Worm (Caenorhabditis elegans) whole organism, dauer: ENCODE data around the gene F36H9.4.
"Not testable (repeated sequence)": the region's sequence is repeated elsewhere in the genome, so short reads cannot be mapped to it uniquely, and the experiment has no call there.

Source experiments
- unc-62 ChIP-seq: sonication (generic microtip); optimal IDR thresholded peaks from 2 replicates; lab custom pipeline; 2017; ENCODE audit warnings: missing biosample characterization, missing genetic modification reagents, missing genetic modification characterization

Gene F36H9.4

DNA sequence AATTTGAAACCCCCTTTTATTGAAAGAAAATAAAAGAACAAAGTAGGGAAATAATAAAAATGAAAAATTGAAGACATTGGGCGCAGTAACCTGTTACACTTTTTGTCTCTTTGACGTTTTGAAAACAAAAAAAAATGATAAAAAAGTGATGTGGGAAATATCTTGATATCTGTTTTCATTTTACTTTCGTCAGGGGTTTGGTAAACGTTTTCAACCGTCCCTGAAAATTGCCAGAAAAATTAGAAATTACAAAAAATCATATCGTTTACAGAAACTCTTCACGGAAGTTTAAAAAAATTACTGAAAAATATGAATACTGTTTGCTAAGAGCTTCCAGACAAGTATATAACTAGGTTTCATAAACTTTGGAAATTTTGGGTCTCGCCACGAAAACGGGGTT, at the start of gene F36H9.4:
TSS of gene F36H9.4 (minus strand) at position 101 of the 400 bp plus-strand sequence.
- TF ChIP-seq unc-62, result no peak

DNA sequence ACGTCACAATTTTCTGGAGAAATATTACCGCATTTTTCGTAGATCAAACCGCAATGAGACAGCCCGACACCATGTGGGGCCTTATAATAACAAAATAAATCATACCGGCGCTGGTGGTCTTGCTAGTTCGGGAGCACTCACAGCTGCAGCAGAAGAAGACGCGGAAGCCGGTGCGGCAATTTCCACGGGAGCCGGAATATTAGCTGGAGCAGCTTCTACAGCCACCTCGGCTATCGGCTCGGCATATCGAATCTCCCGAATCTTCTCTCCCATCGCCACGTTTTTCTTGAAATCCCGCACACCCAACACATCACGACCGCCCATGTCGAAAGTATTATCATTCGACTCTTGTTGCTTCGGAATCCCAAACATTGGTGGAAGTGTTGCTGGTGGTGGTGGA, 45.5 kb upstream of the F36H9.4 start:
- no peak for TF ChIP-seq unc-62

DNA sequence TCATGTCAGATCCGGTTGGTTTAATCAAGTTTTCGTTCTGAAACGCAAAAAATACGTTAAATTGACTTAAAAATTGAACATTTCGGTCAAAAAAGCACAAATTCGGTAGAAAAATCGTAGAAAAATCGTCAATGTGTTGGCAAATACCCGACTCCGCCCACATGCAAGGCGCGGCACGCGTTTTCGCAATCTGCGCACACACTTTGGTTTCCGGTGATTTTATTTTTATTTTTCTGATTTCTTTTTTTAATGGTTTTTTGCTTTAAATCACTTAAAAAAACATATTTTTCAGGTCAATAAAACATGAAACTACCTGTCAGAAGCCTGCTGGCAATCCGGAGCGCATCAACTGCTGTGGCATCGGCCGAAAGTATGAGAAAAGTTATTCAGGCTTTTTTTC, 42.3 kb upstream of the F36H9.4 start, which contains the start of the genes gly-7 and mrpl-39:
TSS of gene gly-7 (minus strand) at position 37 of the 400 bp plus-strand sequence.
TSS of gene mrpl-39 (plus strand) at position 293 of the 400 bp plus-strand sequence.
- no peak for TF ChIP-seq unc-62

DNA sequence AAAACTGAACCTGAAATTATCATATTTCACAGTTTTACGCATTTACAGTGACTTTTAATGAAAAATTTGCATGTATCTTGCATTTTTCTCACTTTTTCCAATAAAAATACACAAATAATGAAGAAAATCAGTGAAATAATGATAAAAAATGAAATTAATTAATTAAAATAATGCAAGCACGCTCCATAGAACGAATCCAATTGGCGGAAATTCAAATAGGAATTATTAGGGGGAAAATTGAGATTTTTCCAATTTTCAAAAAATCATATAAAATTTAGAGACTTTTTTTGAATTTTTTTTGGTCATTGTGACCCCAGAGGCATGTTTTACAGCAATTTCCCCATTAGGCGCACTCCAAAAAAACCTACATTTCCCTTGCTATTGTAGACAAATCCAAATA, 41.7 kb upstream of the F36H9.4 start:
- TF ChIP-seq unc-62, result no peak

DNA sequence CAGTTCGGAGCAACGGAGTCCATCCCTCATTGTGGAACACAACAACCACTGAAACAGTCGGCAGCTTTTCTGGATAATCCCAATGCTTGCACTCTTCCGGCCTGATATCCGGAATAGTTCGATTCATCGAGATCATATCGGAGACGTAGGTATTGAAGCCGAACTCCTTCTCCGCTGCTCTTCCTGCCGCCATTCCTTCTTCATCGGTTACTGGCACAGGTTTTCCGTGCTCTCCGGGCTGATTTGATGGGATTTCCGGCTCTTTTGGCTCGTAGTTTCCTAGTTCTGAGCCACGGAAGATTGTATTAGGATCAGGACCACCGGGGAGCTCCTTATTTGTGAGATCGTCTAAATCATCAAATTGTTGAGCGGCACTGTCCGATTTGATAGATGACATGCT, 41.0 kb upstream of the F36H9.4 start:
- TF ChIP-seq unc-62, result no peak

DNA sequence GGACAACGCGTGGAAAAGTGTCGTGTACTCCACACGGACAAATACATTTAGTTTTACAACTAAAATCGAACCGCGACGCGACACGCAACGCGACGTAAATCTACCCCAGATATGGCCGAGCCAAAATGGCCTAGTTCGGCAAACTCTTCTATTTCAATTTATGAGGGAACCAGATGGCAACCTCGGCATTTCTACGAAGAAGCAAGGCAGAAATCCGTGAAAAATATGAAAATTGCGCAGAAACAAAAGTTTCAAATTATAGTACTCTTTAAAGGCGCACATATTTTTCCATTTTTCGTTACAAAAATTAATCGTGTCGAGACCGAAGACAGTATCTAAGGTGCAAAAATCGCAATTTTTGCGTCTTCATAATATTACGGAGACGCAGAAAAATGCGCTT, 35.7 kb upstream of the F36H9.4 start, which contains the start of gene Y46H3A.5:
TSS of gene Y46H3A.5 (minus strand) at position 101 of the 400 bp plus-strand sequence.
- not testable (repeated sequence) for TF ChIP-seq unc-62

DNA sequence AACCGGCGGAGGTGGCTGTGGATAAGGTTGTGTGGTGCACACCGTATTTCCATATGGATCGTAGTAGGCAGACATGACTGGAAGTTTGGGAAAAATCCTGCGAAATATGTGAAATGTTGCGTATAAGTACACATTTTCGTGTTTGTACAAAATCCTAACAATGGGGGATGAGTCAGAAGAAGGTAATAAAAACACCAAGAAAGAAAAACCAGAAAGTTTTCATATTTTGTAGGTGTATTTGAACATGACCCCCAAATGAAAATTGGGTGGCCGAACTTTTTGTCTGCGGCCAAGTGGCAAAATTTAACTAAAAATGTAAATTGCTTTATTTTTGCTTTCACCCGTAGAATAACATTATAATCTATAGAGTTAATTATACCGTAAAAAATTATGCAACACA, 32.0 kb upstream of the F36H9.4 start, which contains the start of gene Y46H3A.4:
TSS of gene Y46H3A.4 (minus strand) at position 101 of the 400 bp plus-strand sequence.
- TF ChIP-seq unc-62, result no peak

DNA sequence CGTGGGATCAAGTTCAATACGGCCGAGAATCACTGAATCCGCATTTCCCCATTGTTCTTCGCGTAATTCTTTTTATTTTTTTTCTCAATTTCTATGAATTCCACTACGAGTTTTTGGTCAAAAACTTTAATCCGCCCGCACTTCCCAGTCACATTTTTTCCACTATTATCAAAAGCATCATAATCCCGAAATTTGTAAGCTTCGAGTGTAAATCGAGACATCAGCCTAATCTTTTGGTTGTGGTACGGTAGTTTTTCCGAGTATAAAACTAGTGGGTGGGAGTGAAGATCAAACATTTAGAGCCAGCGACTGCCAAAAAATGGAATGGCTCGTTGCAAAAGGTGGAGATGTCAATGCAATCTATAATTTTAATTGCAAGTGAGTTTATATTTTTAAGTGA, 28.1 kb upstream of the F36H9.4 start, which contains the start of gene srt-42:
TSS of gene srt-42 (plus strand) at position 301 of the 400 bp plus-strand sequence.
- no peak for TF ChIP-seq unc-62

DNA sequence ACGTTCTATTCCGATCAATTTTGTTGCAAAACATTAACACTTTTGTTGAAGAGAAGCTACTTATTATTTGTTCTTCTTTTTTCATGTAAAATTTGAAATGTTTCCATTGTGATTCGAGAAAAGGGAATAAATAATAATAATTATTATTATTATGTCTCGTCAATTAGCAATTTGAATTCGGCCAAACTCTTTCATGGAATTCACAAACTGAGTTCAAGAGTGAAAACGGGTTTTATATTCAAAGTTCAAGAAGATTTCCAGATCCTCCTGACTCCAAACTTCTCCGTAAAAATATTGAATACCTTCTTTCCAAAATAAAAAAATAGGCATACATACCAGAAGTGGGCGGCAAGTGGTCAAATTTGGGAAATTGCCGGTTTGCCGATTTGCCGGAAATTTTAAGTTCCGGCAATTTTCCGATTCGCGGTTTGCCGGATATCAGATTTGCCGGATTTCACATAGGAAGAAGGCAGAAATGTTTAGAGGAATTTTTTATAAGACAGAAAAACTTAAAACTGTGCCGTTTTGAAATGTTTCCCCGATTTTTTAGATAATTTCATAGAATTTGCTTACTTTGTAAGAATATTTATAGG, 26.8 kb upstream of the F36H9.4 start:
- TF ChIP-seq unc-62, result no peak

DNA sequence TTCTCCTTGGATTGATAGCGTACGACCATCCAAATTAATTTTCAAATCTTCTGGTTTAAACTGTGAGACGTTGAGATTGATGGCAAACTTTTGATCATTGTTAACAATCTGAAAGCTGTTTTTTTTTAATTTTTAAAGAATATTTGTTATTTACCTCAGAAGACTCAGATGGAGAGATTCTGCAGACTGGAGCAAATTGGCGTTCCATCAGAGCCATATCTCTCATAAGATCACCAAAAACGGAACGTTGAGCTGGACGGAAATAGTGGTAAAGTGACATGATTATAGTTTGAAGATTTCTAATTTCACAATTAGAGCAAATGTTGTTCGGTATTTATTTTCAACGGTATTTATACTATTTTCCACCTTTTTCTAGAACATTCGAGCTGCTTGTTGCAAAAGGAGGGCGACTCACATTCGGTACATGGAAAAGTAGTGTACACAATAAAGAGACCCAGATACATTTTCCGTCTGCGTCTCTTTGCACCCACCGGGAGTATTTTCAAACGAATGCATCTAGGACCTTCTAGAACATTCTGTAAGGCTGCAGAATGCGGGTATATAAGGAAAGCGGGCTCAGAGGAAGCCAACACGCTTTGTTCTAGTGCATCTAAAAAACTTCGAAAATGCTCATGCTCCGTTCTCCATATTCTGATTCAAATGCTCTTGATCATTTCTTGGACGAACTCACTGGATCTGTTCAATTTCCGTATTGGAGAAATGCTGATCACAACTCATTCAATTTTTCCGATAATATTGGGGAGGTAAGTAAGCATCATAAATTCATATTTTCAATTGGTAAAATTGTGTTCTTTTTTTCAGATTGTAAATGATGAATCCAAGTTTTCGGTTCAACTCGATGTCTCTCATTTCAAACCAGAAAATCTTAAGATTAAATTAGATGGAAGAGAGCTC, 25.9 kb upstream of the F36H9.4 start, which contains the start of the genes hsp-16.2 and hsp-16.41:
TSS of gene hsp-16.2 (minus strand) at position 313 of the 915 bp plus-strand sequence.
TSS of gene hsp-16.41 (plus strand) at position 534 of the 915 bp plus-strand sequence.
- no peak for TF ChIP-seq unc-62

DNA sequence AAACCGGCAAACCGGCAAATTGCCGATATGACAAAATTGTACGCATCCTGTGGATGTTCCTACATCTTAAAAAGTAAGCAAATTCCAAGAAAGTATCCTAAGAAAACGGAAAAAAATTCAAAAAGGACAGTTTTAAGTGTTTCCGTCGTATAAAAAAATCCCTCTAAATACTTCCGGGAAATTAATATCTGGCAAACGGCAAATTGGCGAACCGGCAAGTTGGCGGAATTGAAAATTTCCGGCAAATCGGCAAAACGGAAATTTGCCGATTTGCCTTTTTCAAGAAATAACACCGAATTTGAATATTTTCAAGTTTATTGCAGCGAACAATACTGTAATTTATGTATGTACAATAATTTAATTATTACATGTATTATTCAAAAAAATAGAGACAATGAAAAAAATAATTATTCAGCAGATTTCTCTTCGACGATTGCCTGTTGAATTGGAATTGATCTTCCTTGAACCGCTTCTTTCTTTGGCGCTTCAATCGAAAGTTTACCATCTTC, 25.1 kb upstream of the F36H9.4 start:
- no peak for TF ChIP-seq unc-62

DNA sequence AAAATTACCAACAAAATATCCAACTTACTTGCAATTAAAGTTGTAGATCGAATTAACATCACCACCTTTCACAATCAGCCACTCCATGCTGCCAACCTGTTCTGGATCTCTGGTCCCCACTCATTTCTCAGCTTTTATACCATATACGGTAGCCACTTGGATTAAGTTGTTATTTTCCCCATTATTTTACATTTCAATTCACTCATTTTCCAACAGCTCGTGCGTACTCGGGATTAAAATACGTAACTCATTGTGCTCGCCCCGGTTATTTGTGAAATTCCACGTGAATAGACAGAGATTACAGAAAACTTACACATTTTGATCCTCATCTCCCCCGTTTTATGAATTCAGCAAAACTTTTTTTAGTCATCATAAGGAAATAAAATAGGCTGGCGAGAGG, 24.0 kb upstream of the F36H9.4 start, which contains the start of gene srt-41:
TSS of gene srt-41 (minus strand) at position 101 of the 400 bp plus-strand sequence.
- no peak for TF ChIP-seq unc-62

DNA sequence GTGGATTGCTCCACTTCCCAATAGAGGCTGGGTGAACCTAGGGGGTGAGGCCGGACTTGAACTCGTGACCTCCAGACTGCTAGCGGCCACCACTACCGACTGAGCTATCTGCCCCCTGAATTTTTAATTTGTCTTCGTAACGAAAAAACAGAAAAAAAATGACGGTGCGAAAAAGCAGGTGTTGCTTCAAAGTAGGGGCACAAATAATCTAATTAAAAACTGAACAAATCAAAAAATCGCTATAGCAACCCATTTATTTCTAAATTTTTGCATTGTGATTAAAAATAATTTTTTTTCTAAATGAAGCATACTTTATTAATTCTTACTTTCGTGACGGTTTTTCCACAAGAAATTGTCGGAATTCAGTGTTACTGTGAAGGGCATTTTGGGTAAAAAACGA, 18.9 kb upstream of the F36H9.4 start, which contains the start of gene F36H9.10:
TSS of gene F36H9.10 (plus strand) at position 301 of the 400 bp plus-strand sequence.
- TF ChIP-seq unc-62, result no peak

DNA sequence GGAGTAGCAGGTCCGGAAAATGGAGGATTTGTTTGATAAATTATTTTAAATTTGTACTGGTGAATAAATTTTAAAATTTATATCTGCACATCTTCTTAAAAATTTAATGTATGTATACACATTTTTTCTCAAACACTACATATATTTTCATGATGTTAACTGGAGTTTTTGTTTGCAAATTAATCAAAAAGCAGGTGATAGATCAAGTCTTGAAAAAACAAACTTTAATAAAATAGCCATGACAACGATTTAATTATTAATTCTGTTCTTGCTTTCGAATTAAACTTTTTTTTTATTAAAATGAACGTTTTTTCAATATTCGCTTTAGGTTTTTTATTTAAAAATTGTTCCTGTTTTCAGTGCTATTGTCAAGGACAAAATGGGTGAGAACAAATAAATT, 15.2 kb upstream of the F36H9.4 start, which contains the start of gene F36H9.1:
TSS of gene F36H9.1 (plus strand) at position 301 of the 400 bp plus-strand sequence.
- TF ChIP-seq unc-62, result no peak

DNA sequence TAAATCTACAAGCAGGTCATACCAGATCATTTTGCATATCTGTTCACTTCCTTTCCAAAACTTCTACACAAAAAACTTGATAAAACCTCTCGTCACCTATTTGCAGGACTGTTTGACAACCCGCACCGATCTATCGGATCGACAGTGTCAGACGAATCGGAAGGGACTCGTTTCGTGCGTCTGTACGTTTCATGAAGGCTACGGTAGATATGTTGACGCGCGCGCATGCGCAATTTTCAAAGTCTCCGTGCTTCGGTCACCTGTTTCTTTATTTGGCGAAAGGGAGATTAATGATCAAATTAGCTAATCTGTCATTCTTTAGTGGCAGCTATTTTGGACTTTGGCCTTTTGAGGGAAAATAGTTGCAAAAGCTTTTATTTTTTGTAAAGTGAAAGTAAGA, 10.5 kb upstream of the F36H9.4 start:
- no peak for TF ChIP-seq unc-62

DNA sequence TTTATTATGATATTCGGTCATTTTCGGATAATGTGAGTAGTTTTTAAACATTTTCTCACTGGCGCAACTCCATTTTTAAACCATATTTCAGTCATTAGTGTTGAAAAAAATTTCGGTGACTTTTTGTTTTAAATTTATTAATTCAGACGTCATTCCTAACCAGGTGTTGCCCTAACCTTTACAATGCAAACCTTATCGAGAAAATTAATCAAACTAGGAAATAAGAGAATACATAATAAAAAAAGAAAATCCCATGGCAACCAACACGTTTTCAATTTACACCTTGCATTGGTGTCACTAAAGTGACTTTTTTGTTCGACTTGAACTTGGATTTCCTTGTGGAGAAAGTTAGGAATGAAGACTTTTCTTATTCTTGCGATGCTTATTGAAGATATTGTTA, 9.1 kb upstream of the F36H9.4 start, which contains the start of gene F36H9.2:
TSS of gene F36H9.2 (plus strand) at position 301 of the 400 bp plus-strand sequence.
- TF ChIP-seq unc-62, result no peak

DNA sequence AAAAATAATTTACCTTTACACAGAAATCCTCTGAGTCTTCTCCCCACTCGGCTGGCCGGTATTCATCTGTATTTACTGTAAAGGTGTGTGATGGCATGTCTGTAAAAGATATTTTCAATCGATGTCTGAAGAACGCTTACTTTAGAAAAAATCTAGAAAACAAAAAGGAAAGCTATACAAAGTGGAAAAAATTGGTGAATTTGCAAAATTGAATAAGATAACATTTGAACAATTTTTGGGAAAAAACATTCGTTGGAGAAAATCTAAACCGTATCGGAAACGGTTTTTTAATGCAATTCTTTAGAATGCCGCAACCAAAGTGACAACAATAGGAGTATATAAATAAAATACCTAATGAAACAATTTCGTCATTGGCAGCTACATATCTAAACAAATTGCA, 2.9 kb upstream of the F36H9.4 start, which contains the start of gene F36H9.5:
TSS of gene F36H9.5 (minus strand) at position 101 of the 400 bp plus-strand sequence.
- TF ChIP-seq unc-62, result no peak
